Fruit fly (Drosophila melanogaster) whole organism, embryonic: Measurements from ENCODE around the gene cerv.
A peak's percentile ranks its signal among the peaks of the same experiment; 100 is the strongest.

Experiments
- Ada2b ChIP-seq: fragments of 200-800 bp; sonication (Bioruptor generic); IDR thresholded peaks from 2 replicates; pipeline ENCODE4 v1.3.6; 2022; ENCODE audit warnings: missing biosample characterization, missing genetic modification characterization
- Adf1 ChIP-seq: fragments of 200-800 bp; sonication (Bioruptor generic); IDR thresholded peaks from 2 replicates; pipeline ENCODE4 v1.3.6; 2022; ENCODE audit warnings: missing biosample characterization, missing genetic modification characterization
- B-H1 ChIP-seq: fragments of 200-800 bp; sonication (Bioruptor generic); IDR thresholded peaks from 3 replicates; pipeline ENCODE4 v1.3.6; 2022; ENCODE audit warnings: missing biosample characterization, missing genetic modification characterization
- CG10321 ChIP-seq: fragments of 200-800 bp; sonication (Bioruptor generic); IDR thresholded peaks from 2 replicates; pipeline ENCODE4 v1.3.6; 2022; ENCODE audit warnings: missing biosample characterization, missing genetic modification characterization
- CG10462 ChIP-seq: fragments of 200-800 bp; sonication (Bioruptor generic); optimal IDR thresholded peaks from 2 replicates; lab custom pipeline; 2016; ENCODE audit warnings: missing biosample characterization, missing genetic modification characterization
- CG12769 ChIP-seq: fragments of 200-800 bp; sonication (Bioruptor generic); optimal IDR thresholded peaks from 2 replicates; lab custom pipeline; 2019; ENCODE audit warnings: missing biosample characterization, mild to moderate bottlenecking, missing genetic modification characterization, moderate library complexity
- CG14965 ChIP-seq: fragments of 200-800 bp; sonication (Bioruptor generic); optimal IDR thresholded peaks from 2 replicates; lab custom pipeline; 2016; ENCODE audit warnings: missing biosample characterization, missing genetic modification characterization, borderline replicate concordance
- CG15011 ChIP-seq: fragments of 200-800 bp; sonication (Bioruptor generic); optimal IDR thresholded peaks from 3 replicates; lab custom pipeline; 2018; ENCODE audit warnings: missing biosample characterization, mild to moderate bottlenecking, missing genetic modification characterization
- CG17829 ChIP-seq: fragments of 200-800 bp; optimal IDR thresholded peaks from 2 replicates; lab custom pipeline; 2019; ENCODE audit warnings: missing biosample characterization, mild to moderate bottlenecking, missing genetic modification characterization, moderate library complexity
- CG17912 ChIP-seq: fragments of 200-800 bp; sonication (Bioruptor generic); optimal IDR thresholded peaks from 2 replicates; lab custom pipeline; 2018; ENCODE audit warnings: missing biosample characterization, mild to moderate bottlenecking, missing genetic modification characterization
- CG2120 ChIP-seq: fragments of 200-800 bp; sonication (Bioruptor generic); optimal IDR thresholded peaks from 3 replicates; lab custom pipeline; 2016; ENCODE audit warnings: missing biosample characterization, missing genetic modification characterization
- CG2875 ChIP-seq: fragments of 200-800 bp; sonication (Bioruptor generic); optimal IDR thresholded peaks from 2 replicates; lab custom pipeline; 2017; ENCODE audit warnings: missing biosample characterization, mild to moderate bottlenecking, missing genetic modification characterization, missing genetic modification reagents
- CG34224 ChIP-seq: fragments of 200-800 bp; sonication (Bioruptor generic); IDR thresholded peaks from 3 replicates; pipeline ENCODE4 v1.3.6; 2022; ENCODE audit warnings: missing biosample characterization, missing genetic modification characterization; ENCODE audit not compliant: partially characterized antibody
- CG4730 ChIP-seq: fragments of 200-800 bp; sonication (Bioruptor generic); IDR thresholded peaks from 2 replicates; pipeline ENCODE4 v1.3.6; 2022; ENCODE audit warnings: missing biosample characterization, missing genetic modification characterization
- CG6791 ChIP-seq: fragments of 200-800 bp; sonication (Bioruptor generic); IDR thresholded peaks from 3 replicates; pipeline ENCODE4 v1.3.6; 2022; ENCODE audit warnings: missing biosample characterization, missing genetic modification characterization; ENCODE audit not compliant: partially characterized antibody
- CG7372 ChIP-seq: fragments of 200-800 bp; sonication (Bioruptor generic); IDR thresholded peaks from 2 replicates; pipeline ENCODE4 v1.3.6; 2022; ENCODE audit warnings: missing biosample characterization, missing genetic modification characterization
- CG7928 ChIP-seq: fragments of 200-800 bp; sonication (Bioruptor generic); optimal IDR thresholded peaks from 2 replicates; lab custom pipeline; 2017; ENCODE audit warnings: missing biosample characterization, mild to moderate bottlenecking, missing genetic modification characterization
- CG8290 ChIP-seq, 3 experiments: fragments of 200-800 bp; sonication (Bioruptor generic); optimal IDR thresholded peaks; 2 replicates each; lab custom pipeline; 2016 to 2019; ENCODE audit warnings: missing biosample characterization in 3 of 3, missing genetic modification characterization in 3 of 3, mild to moderate bottlenecking in 2 of 3, moderate library complexity in 1 of 3
- Dll ChIP-seq: fragments of 200-800 bp; sonication (Bioruptor generic); IDR thresholded peaks from 4 replicates; pipeline ENCODE4 v1.3.6; 2022; ENCODE audit warnings: missing biosample characterization, missing genetic modification characterization; ENCODE audit not compliant: partially characterized antibody
- Doc3 ChIP-seq: fragments of 200-800 bp; sonication (Bioruptor generic); IDR thresholded peaks from 3 replicates; pipeline ENCODE4 v1.3.6; 2022; ENCODE audit warnings: missing biosample characterization, missing genetic modification characterization; ENCODE audit not compliant: partially characterized antibody
- Lim3 ChIP-seq: fragments of 200-800 bp; sonication (Bioruptor generic); IDR thresholded peaks from 2 replicates; pipeline ENCODE4 v1.3.6; 2022; ENCODE audit warnings: missing biosample characterization, missing genetic modification characterization
- Oaz ChIP-seq: fragments of 200-800 bp; sonication (Bioruptor generic); IDR thresholded peaks from 2 replicates; pipeline ENCODE4 v1.3.6; 2022; ENCODE audit warnings: missing biosample characterization, missing genetic modification characterization
- Oli ChIP-seq: fragments of 200-800 bp; sonication (Bioruptor generic); optimal IDR thresholded peaks from 2 replicates; lab custom pipeline; 2018; ENCODE audit warnings: missing biosample characterization, mild to moderate bottlenecking, missing genetic modification characterization, moderate library complexity
- Optix ChIP-seq: fragments of 200-800 bp; sonication (Bioruptor generic); IDR thresholded peaks from 3 replicates; pipeline ENCODE4 v1.3.6; 2022; ENCODE audit warnings: missing biosample characterization, missing genetic modification characterization
- Trl ChIP-seq, 3 experiments: fragments of >200 bp in 2 of 3; fragments of 200-800 bp in 1 of 3; sonication (Bioruptor generic) in 1 of 3; optimal IDR thresholded peaks; 2 replicates in 1 of 3; 3 replicates in 2 of 3; lab custom pipeline; 2016 to 2017; ENCODE audit warnings: missing biosample characterization in 1 of 3, missing genetic modification characterization in 1 of 3
- Usf ChIP-seq: fragments of 200-800 bp; sonication (Bioruptor generic); optimal IDR thresholded peaks from 2 replicates; lab custom pipeline; 2017; ENCODE audit warnings: missing genotype, missing biosample characterization, missing genetic modification characterization
- amos ChIP-seq: fragments of 200-800 bp; sonication (Bioruptor generic); IDR thresholded peaks from 2 replicates; pipeline ENCODE4 v1.3.6; 2022; ENCODE audit warnings: missing biosample characterization, missing genetic modification characterization; ENCODE audit not compliant: partially characterized antibody
- bigmax ChIP-seq: fragments of 200-800 bp; sonication (Bioruptor generic); optimal IDR thresholded peaks from 2 replicates; lab custom pipeline; 2018; ENCODE audit warnings: missing biosample characterization, mild to moderate bottlenecking, missing genetic modification characterization
- cg ChIP-seq: fragments of 200-800 bp; sonication (Bioruptor generic); optimal IDR thresholded peaks from 3 replicates; lab custom pipeline; 2019; ENCODE audit warnings: missing biosample characterization, mild to moderate bottlenecking, missing genetic modification characterization, moderate library complexity
- dati ChIP-seq: fragments of 200-800 bp; sonication (Bioruptor generic); IDR thresholded peaks from 2 replicates; pipeline ENCODE4 v1.3.6; 2022; ENCODE audit warnings: missing biosample characterization, missing genetic modification characterization
- dimm ChIP-seq: fragments of 200-800 bp; sonication (Bioruptor generic); IDR thresholded peaks from 2 replicates; pipeline ENCODE4 v1.3.6; 2022; ENCODE audit warnings: missing biosample characterization, missing genetic modification characterization
- dmrt11E ChIP-seq: fragments of 200-800 bp; sonication (Bioruptor generic); optimal IDR thresholded peaks from 3 replicates; lab custom pipeline; 2018; ENCODE audit warnings: missing biosample characterization, mild to moderate bottlenecking, missing genetic modification characterization, moderate library complexity
- en ChIP-seq: fragments of 200-800 bp; sonication (Bioruptor generic); optimal IDR thresholded peaks from 2 replicates; lab custom pipeline; 2016; ENCODE audit warnings: missing biosample characterization, missing genetic modification characterization
- fd102C ChIP-seq: fragments of 200-800 bp; sonication (Bioruptor generic); optimal IDR thresholded peaks from 2 replicates; lab custom pipeline; 2018; ENCODE audit warnings: missing biosample characterization, mild to moderate bottlenecking, missing genetic modification characterization, moderate library complexity
- fd64A ChIP-seq: fragments of 200-800 bp; sonication (Bioruptor generic); optimal IDR thresholded peaks from 3 replicates; lab custom pipeline; 2018; ENCODE audit warnings: missing biosample characterization, mild to moderate bottlenecking, missing genetic modification characterization
- gt ChIP-seq: fragments of 200-800 bp; sonication (Bioruptor generic); IDR thresholded peaks from 2 replicates; pipeline ENCODE4 v1.3.6; 2022; ENCODE audit warnings: missing biosample characterization, missing genetic modification characterization
- insv ChIP-seq, 2 experiments: fragments of 200-800 bp; sonication (Bioruptor generic); optimal IDR thresholded peaks; 3 replicates each; lab custom pipeline; 2016 to 2018; ENCODE audit warnings: missing biosample characterization in 2 of 2, missing genetic modification characterization in 2 of 2
- inv ChIP-seq: fragments of 200-800 bp; sonication (Bioruptor generic); IDR thresholded peaks from 2 replicates; pipeline ENCODE4 v1.3.6; 2022; ENCODE audit warnings: missing biosample characterization, missing genetic modification characterization; ENCODE audit not compliant: partially characterized antibody
- jing ChIP-seq: fragments of 200-800 bp; sonication (Bioruptor generic); optimal IDR thresholded peaks from 2 replicates; lab custom pipeline; 2018; ENCODE audit warnings: missing biosample characterization, mild to moderate bottlenecking, missing genetic modification characterization
- mam ChIP-seq: fragments of 200-800 bp; sonication (Bioruptor generic); optimal IDR thresholded peaks from 3 replicates; lab custom pipeline; 2016; ENCODE audit warnings: missing biosample characterization, missing genetic modification characterization
- odd ChIP-seq: fragments of 200-800 bp; sonication (Bioruptor generic); optimal IDR thresholded peaks from 2 replicates; lab custom pipeline; 2017; ENCODE audit warnings: missing biosample characterization, mild to moderate bottlenecking, missing genetic modification characterization
- onecut ChIP-seq: fragments of 200-800 bp; sonication (Bioruptor generic); IDR thresholded peaks from 2 replicates; pipeline ENCODE4 v1.3.6; 2022; ENCODE audit warnings: missing biosample characterization, missing genetic modification characterization
- pan ChIP-seq, 4 experiments: fragments of >200 bp in 3 of 4; fragments of 200-800 bp in 1 of 4; sonication (Bioruptor generic) in 1 of 4; optimal IDR thresholded peaks in 3 of 4; IDR thresholded peaks in 1 of 4; 2 replicates each; pipeline versions ENCODE4 v1.3.6 to Lab custom; 2017 to 2022; ENCODE audit warnings: missing biosample characterization in 2 of 4, missing genetic modification characterization in 2 of 4, mixed read lengths in 1 of 4
- pnt ChIP-seq: fragments of 200-800 bp; sonication (Bioruptor generic); optimal IDR thresholded peaks from 3 replicates; lab custom pipeline; 2016; ENCODE audit warnings: missing biosample characterization, missing genetic modification characterization
- sisA ChIP-seq: fragments of 200-800 bp; sonication (Bioruptor generic); IDR thresholded peaks from 2 replicates; pipeline ENCODE4 v1.3.6; 2022; ENCODE audit warnings: missing biosample characterization, missing genetic modification characterization
- sob ChIP-seq: fragments of 200-800 bp; sonication (Bioruptor generic); IDR thresholded peaks from 2 replicates; pipeline ENCODE4 v1.3.6; 2022; ENCODE audit warnings: missing biosample characterization, missing genetic modification characterization
- ttk ChIP-seq: fragments of 200-800 bp; sonication (Bioruptor generic); IDR thresholded peaks from 2 replicates; pipeline ENCODE4 v2.1.2; 2022; ENCODE audit warnings: missing biosample characterization, missing genetic modification characterization
- zfh2 ChIP-seq: fragments of 200-800 bp; sonication (Bioruptor generic); optimal IDR thresholded peaks from 2 replicates; lab custom pipeline; 2016; ENCODE audit warnings: missing biosample characterization, missing genetic modification characterization

The cerv gene

dm6 chrX:15549055-15549454 lies 28.9 kb downstream of the cerv start (continued):
- no peak for TF ChIP-seq cg (GFP tag; lab: Kevin White, UChicago)
- TF ChIP-seq gt (GFP tag; lab: Robert Waterston, UW) = no peak
- no peak for TF ChIP-seq CG14965 (GFP tag; lab: Kevin White, UChicago)
- TF ChIP-seq CG17829 (tag; lab: Kevin White, UChicago) = peak; percentile 77
- TF ChIP-seq CG10321 (GFP tag; lab: Robert Waterston, UW) = no peak
- peak; percentile 24; the same call in 1 of the 2 replicates for TF ChIP-seq CG4730 (GFP tag; lab: Robert Waterston, UW)
- peak; percentile 63; the same call in 1 of the 2 replicates for TF ChIP-seq Oaz (GFP tag; lab: Robert Waterston, UW)
- TF ChIP-seq B-H1 (GFP tag; lab: Robert Waterston, UW) = peak; percentile 57; the same call in 2 of the 3 replicates
- TF ChIP-seq fd102C (GFP tag; lab: Kevin White, UChicago) = no peak
- TF ChIP-seq CG2875 = peak; percentile 65
- no peak for TF ChIP-seq CG34224 (GFP tag; lab: Robert Waterston, UW)
- peak; percentile 29 for TF ChIP-seq CG10462 (GFP tag; lab: Kevin White, UChicago)
- no peak for TF ChIP-seq Optix
- TF ChIP-seq CG15011 (GFP tag; lab: Kevin White, UChicago) = peak; percentile 57
- TF ChIP-seq onecut = peak; percentile 48; the same call in 1 of the 2 replicates
- peak; percentile 58 for TF ChIP-seq en (GFP tag; lab: Kevin White, UChicago)
- TF ChIP-seq jing (GFP tag; lab: Kevin White, UChicago) = peak; percentile 3
- TF ChIP-seq CG6791 (GFP tag; lab: Robert Waterston, UW) = no peak
- no peak for TF ChIP-seq bigmax (GFP tag; lab: Kevin White, UChicago)
- TF ChIP-seq dati (GFP tag; lab: Robert Waterston, UW) = 0 out of 2 replicates have a peak, but pooled peaks have one; percentile 6
- no peak for TF ChIP-seq amos (GFP tag; lab: Robert Waterston, UW)
- TF ChIP-seq Dll = no peak
- no peak for TF ChIP-seq pan (optimal IDR thresholded peaks at IDR 0.05; lab: Kevin White, UChicago)
- peak in 1 of 2 experiments; percentile 80 for TF ChIP-seq pan (GFP tag; optimal IDR thresholded peaks at IDR 0.05 in 1 of 2, IDR thresholded peaks at IDR 0.05 in 1 of 2)
- TF ChIP-seq Usf (GFP tag; lab: Kevin White, UChicago) = peak; percentile 24
- TF ChIP-seq Oli = peak; percentile 86
- peak; percentile 6 for TF ChIP-seq dmrt11E (tag; lab: Kevin White, UChicago)
- peak; percentile 3 for TF ChIP-seq fd64A
- TF ChIP-seq pnt = peak; percentile 72
- peak; percentile 81 for TF ChIP-seq Ada2b (GFP tag; lab: Robert Waterston, UW)
- TF ChIP-seq mam (GFP tag; lab: Kevin White, UChicago) = peak; percentile 75
- TF ChIP-seq Trl (optimal IDR thresholded peaks at IDR 0.05; lab: Kevin White, UChicago) = no peak
- TF ChIP-seq Trl (GFP tag; optimal IDR thresholded peaks at IDR 0.05; lab: Kevin White, UChicago) = peak; percentile 80
- TF ChIP-seq dimm = no peak
- TF ChIP-seq CG17912 (GFP tag; lab: Kevin White, UChicago) = no peak
- peak; percentile 41; the same call in 1 of the 2 replicates for TF ChIP-seq Adf1 (GFP tag; lab: Robert Waterston, UW)
- TF ChIP-seq ttk = peak; percentile 77
- TF ChIP-seq CG12769 = peak; percentile 5
- TF ChIP-seq CG7928 (GFP tag; lab: Kevin White, UChicago) = peak; percentile 48
- peak; percentile 66 for TF ChIP-seq zfh2
- no peak for TF ChIP-seq Doc3 (GFP tag; lab: Robert Waterston, UW)
- TF ChIP-seq sisA (GFP tag; lab: Robert Waterston, UW) = peak; percentile 75
- peak; percentile 66; the same call in 1 of the 2 replicates for TF ChIP-seq sob
- TF ChIP-seq CG7372 (GFP tag; lab: Robert Waterston, UW) = peak; percentile 79
- peak; percentile 63 for TF ChIP-seq odd (GFP tag; lab: Kevin White, UChicago)
- TF ChIP-seq Lim3 (GFP tag; lab: Robert Waterston, UW) = 0 out of 2 replicates have a peak, but pooled peaks have one; percentile 7
- no peak for TF ChIP-seq CG8290 (GFP tag; optimal IDR thresholded peaks at IDR 0.05; lab: Kevin White, UChicago)
- no peak for TF ChIP-seq CG8290 (tag; optimal IDR thresholded peaks at IDR 0.05; lab: Kevin White, UChicago)
- TF ChIP-seq inv = no peak
- TF ChIP-seq insv (GFP tag; optimal IDR thresholded peaks at IDR 0.05; lab: Kevin White, UChicago) = no peak
- peak; percentile 81 for TF ChIP-seq CG2120 (GFP tag; lab: Kevin White, UChicago)
